Fruit fly (Drosophila melanogaster): ENCODE results near the gene CG33689.

Gene CG33689

dm6 chr3L:16172809-16173276 lies 27.2 kb upstream of the CG33689 start (continued):
- TF ChIP-seq en (GFP tag; optimal IDR thresholded peaks at IDR 0.05) (no peak), CG13894 (tag; optimal IDR thresholded peaks at IDR 0.05) (no peak), CHES-1-like (GFP tag; optimal IDR thresholded peaks at IDR 0.05) (no peak), Chrac-16 (GFP tag; optimal IDR thresholded peaks at IDR 0.05) (no peak), abd-A (tag; optimal IDR thresholded peaks at IDR 0.05) (no peak), CG12219 (GFP tag; optimal IDR thresholded peaks at IDR 0.05) (no peak), CG10147 (GFP tag; optimal IDR thresholded peaks at IDR 0.05) (no peak), tin (GFP tag; optimal IDR thresholded peaks at IDR 0.05) (no peak), CG17359 (tag; optimal IDR thresholded peaks at IDR 0.05) (peak; percentile 31), rib (GFP tag; IDR thresholded peaks at IDR 0.05) (no peak), jumu (GFP tag; optimal IDR thresholded peaks at IDR 0.05) (no peak), run (tag; optimal IDR thresholded peaks at IDR 0.05) (no peak), CG30403 (GFP tag; optimal IDR thresholded peaks at IDR 0.05) (peak; percentile 49), D19B (GFP tag; optimal IDR thresholded peaks at IDR 0.05) (no peak), Max (GFP tag; optimal IDR thresholded peaks at IDR 0.05) (no peak), ro (GFP tag; IDR thresholded peaks at IDR 0.05) (no peak), danr (GFP tag; IDR thresholded peaks at IDR 0.05) (no peak), BtbVII (GFP tag; optimal IDR thresholded peaks at IDR 0.05) (no peak), tll (GFP tag; optimal IDR thresholded peaks at IDR 0.05) (no peak), CG12744 (GFP tag; optimal IDR thresholded peaks at IDR 0.05) (no peak), sim (GFP tag; IDR thresholded peaks at IDR 0.05) (no peak), zen (tag; optimal IDR thresholded peaks at IDR 0.05) (no peak), Myb (GFP tag; optimal IDR thresholded peaks at IDR 0.05) (no peak), CG30431 (GFP tag; optimal IDR thresholded peaks at IDR 0.05) (no peak), CG10979 (tag; optimal IDR thresholded peaks at IDR 0.05) (peak; percentile 54), ind (GFP tag; optimal IDR thresholded peaks at IDR 0.05) (no peak), CG4854 (GFP tag; optimal IDR thresholded peaks at IDR 0.05) (no peak), CG11247 (GFP tag; IDR thresholded peaks at IDR 0.05) (no peak), sug (tag; optimal IDR thresholded peaks at IDR 0.05) (no peak), schlank (tag; optimal IDR thresholded peaks at IDR 0.05) (no peak), sima (GFP tag; optimal IDR thresholded peaks at IDR 0.05) (no peak), Atf3 (GFP tag; optimal IDR thresholded peaks at IDR 0.05) (no peak), CG7357 (GFP tag; IDR thresholded peaks at IDR 0.05) (no peak), CG34422 (GFP tag; IDR thresholded peaks at IDR 0.05) (no peak), gce (GFP tag; IDR thresholded peaks at IDR 0.05) (no peak), CG18476 (GFP tag; optimal IDR thresholded peaks at IDR 0.05) (no peak), Dref (GFP tag; IDR thresholded peaks at IDR 0.05) (no peak), sr (GFP tag; IDR thresholded peaks at IDR 0.05) (no peak), CG11723 (GFP tag; optimal IDR thresholded peaks at IDR 0.05) (peak; percentile 14), Rx (GFP tag; IDR thresholded peaks at IDR 0.05) (no peak), CG31224 (GFP tag; IDR thresholded peaks at IDR 0.05) (no peak), CG4404 (GFP tag; IDR thresholded peaks at IDR 0.05) (no peak), CG7745 (tag; optimal IDR thresholded peaks at IDR 0.05) (no peak), yki (optimal IDR thresholded peaks at IDR 0.05) (no peak), jing (GFP tag; optimal IDR thresholded peaks at IDR 0.05) (no peak), lov (optimal IDR thresholded peaks at IDR 0.05) (no peak), lov (GFP tag; IDR thresholded peaks at IDR 0.05) (no peak), org-1 (GFP tag; optimal IDR thresholded peaks at IDR 0.05) (peak; percentile 26), disco-r (GFP tag; optimal IDR thresholded peaks at IDR 0.05) (no peak), bcd (GFP tag; optimal IDR thresholded peaks at IDR 0.05) (peak; percentile 24), hth (optimal IDR thresholded peaks at IDR 0.05) (no peak), pnt (GFP tag; optimal IDR thresholded peaks at IDR 0.05) (no peak), CG12104 (GFP tag; optimal IDR thresholded peaks at IDR 0.05) (peak; percentile 6), Dip3 (GFP tag; optimal IDR thresholded peaks at IDR 0.05) (no peak)
